Worm (Caenorhabditis elegans) whole organism, late embryonic: ENCODE measurements around the gene C17B7.15.

Experiments
- C08G9.2 ChIP-seq: sonication (generic microtip); optimal IDR thresholded peaks from 2 replicates; lab custom pipeline; 2016; ENCODE audit warnings: mild to moderate bottlenecking, missing genetic modification characterization, moderate library complexity, missing compliant biosample characterization
- C38D4.7 ChIP-seq: fragments of 200-800 bp; sonication (Bioruptor generic); optimal IDR thresholded peaks from 2 replicates; lab custom pipeline; 2018; ENCODE audit warnings: mild to moderate bottlenecking, missing genetic modification characterization, moderate library complexity, missing compliant biosample characterization
- K09A11.1 ChIP-seq: sonication (generic microtip); optimal IDR thresholded peaks from 2 replicates; lab custom pipeline; 2017; ENCODE audit warnings: antibody characterized with exemption, mild to moderate bottlenecking, missing genetic modification characterization, missing compliant biosample characterization; ENCODE audit not compliant: insufficient read depth
- T23F11.4 ChIP-seq: fragments of 200-800 bp; sonication (Bioruptor generic); optimal IDR thresholded peaks from 2 replicates; lab custom pipeline; 2018; ENCODE audit warnings: mild to moderate bottlenecking, missing genetic modification characterization, missing compliant biosample characterization
- ama-1 ChIP-seq: fragments of 150-350 bp; optimal IDR thresholded peaks from 2 replicates; lab custom pipeline; 2014
- ceh-19 ChIP-seq: fragments of 200-800 bp; sonication (Bioruptor generic); optimal IDR thresholded peaks from 2 replicates; lab custom pipeline; 2018; ENCODE audit warnings: mild to moderate bottlenecking, missing genetic modification characterization, missing compliant biosample characterization
- ceh-2 ChIP-seq: sonication (generic microtip); optimal IDR thresholded peaks from 2 replicates; lab custom pipeline; 2016; ENCODE audit warnings: missing genotype, missing genetic modification characterization, missing compliant biosample characterization
- ceh-22 ChIP-seq: sonication (generic microtip); optimal IDR thresholded peaks from 2 replicates; lab custom pipeline; 2017; ENCODE audit warnings: missing biosample characterization, missing genetic modification characterization
- ceh-24 ChIP-seq: sonication (generic microtip); optimal IDR thresholded peaks from 2 replicates; lab custom pipeline; 2016; ENCODE audit warnings: mild to moderate bottlenecking, missing genetic modification characterization, missing compliant biosample characterization
- ceh-31 ChIP-seq: sonication (generic microtip); optimal IDR thresholded peaks from 2 replicates; lab custom pipeline; 2016; ENCODE audit warnings: missing genetic modification characterization, missing compliant biosample characterization
- ceh-34 ChIP-seq: sonication (generic microtip); optimal IDR thresholded peaks from 2 replicates; lab custom pipeline; 2016; ENCODE audit warnings: mild to moderate bottlenecking, missing genetic modification characterization, missing compliant biosample characterization
- ceh-45 ChIP-seq: fragments of 200-800 bp; sonication (Bioruptor generic); IDR thresholded peaks from 2 replicates; pipeline ENCODE4 v1.3.6; 2022; ENCODE audit warnings: missing genetic modification reagents, missing genetic modification characterization, missing compliant biosample characterization
- ceh-6 ChIP-seq: fragments of 200-800 bp; sonication (Bioruptor generic); optimal IDR thresholded peaks from 2 replicates; lab custom pipeline; 2018; ENCODE audit warnings: mild to moderate bottlenecking, missing genetic modification characterization, missing compliant biosample characterization
- che-1 ChIP-seq: sonication (generic microtip); optimal IDR thresholded peaks from 2 replicates; lab custom pipeline; 2016; ENCODE audit warnings: mild to moderate bottlenecking, missing genetic modification characterization, missing compliant biosample characterization
- dve-1 ChIP-seq: sonication (generic microtip); optimal IDR thresholded peaks from 2 replicates; lab custom pipeline; 2017; ENCODE audit warnings: antibody characterized with exemption, mild to moderate bottlenecking, missing genetic modification characterization, missing compliant biosample characterization
- ets-4 ChIP-seq: sonication (generic microtip); optimal IDR thresholded peaks from 2 replicates; lab custom pipeline; 2016; ENCODE audit warnings: missing genetic modification characterization, missing compliant biosample characterization
- fax-1 ChIP-seq: sonication (generic microtip); optimal IDR thresholded peaks from 2 replicates; lab custom pipeline; 2016; ENCODE audit warnings: missing genotype, missing genetic modification characterization, missing compliant biosample characterization
- fkh-10 ChIP-seq: fragments of 150-350 bp; optimal IDR thresholded peaks from 2 replicates; lab custom pipeline; 2014; ENCODE audit warnings: missing biosample characterization, missing genetic modification reagents, missing genetic modification characterization
- gmeb-2 ChIP-seq: sonication (generic microtip); optimal IDR thresholded peaks from 2 replicates; lab custom pipeline; 2016; ENCODE audit warnings: missing genetic modification characterization, inconsistent platforms, missing compliant biosample characterization
- hlh-13 ChIP-seq: fragments of 200-800 bp; sonication (Bioruptor generic); optimal IDR thresholded peaks from 2 replicates; lab custom pipeline; 2018; ENCODE audit warnings: mild to moderate bottlenecking, missing genetic modification characterization, missing compliant biosample characterization
- hlh-6 ChIP-seq: sonication (generic microtip); optimal IDR thresholded peaks from 2 replicates; lab custom pipeline; 2016; ENCODE audit warnings: missing genotype, missing genetic modification characterization, missing compliant biosample characterization
- hlh-8 ChIP-seq: sonication (generic microtip); optimal IDR thresholded peaks from 2 replicates; lab custom pipeline; 2016; ENCODE audit warnings: missing genotype, missing genetic modification characterization, missing compliant biosample characterization
- mec-3 ChIP-seq: sonication (generic microtip); optimal IDR thresholded peaks from 2 replicates; lab custom pipeline; 2016; ENCODE audit warnings: borderline replicate concordance, missing genetic modification characterization, missing compliant biosample characterization
- nhr-11 ChIP-seq: fragments of 150-350 bp; optimal IDR thresholded peaks from 2 replicates; lab custom pipeline; 2014; ENCODE audit warnings: missing biosample characterization, missing genetic modification characterization
- npax-4 ChIP-seq: sonication (generic microtip); optimal IDR thresholded peaks from 2 replicates; lab custom pipeline; 2016; ENCODE audit warnings: missing genetic modification characterization, missing compliant biosample characterization
- pag-3 ChIP-seq: sonication (generic microtip); optimal IDR thresholded peaks from 2 replicates; lab custom pipeline; 2016; ENCODE audit warnings: missing compliant biosample characterization, missing genetic modification characterization, borderline replicate concordance
- pat-9 ChIP-seq: fragments of 200-800 bp; sonication (Bioruptor generic); optimal IDR thresholded peaks from 2 replicates; lab custom pipeline; 2018; ENCODE audit warnings: mild to moderate bottlenecking, missing genetic modification characterization, moderate library complexity, missing compliant biosample characterization
- pax-1 ChIP-seq: fragments of 150-350 bp; optimal IDR thresholded peaks from 2 replicates; lab custom pipeline; 2014; ENCODE audit warnings: missing biosample characterization, missing genetic modification characterization
- pha-2 ChIP-seq: sonication (generic microtip); optimal IDR thresholded peaks from 2 replicates; lab custom pipeline; 2017; ENCODE audit warnings: mild to moderate bottlenecking, missing genetic modification characterization, missing compliant biosample characterization
- pqm-1 ChIP-seq: sonication (generic microtip); optimal IDR thresholded peaks from 2 replicates; lab custom pipeline; 2016; ENCODE audit warnings: missing genetic modification characterization, missing compliant biosample characterization
- pros-1 ChIP-seq: fragments of 150-350 bp; optimal IDR thresholded peaks from 2 replicates; lab custom pipeline; 2014; ENCODE audit warnings: missing biosample characterization, missing genetic modification reagents, missing genetic modification characterization
- rnt-1 ChIP-seq: sonication (generic microtip); optimal IDR thresholded peaks from 2 replicates; lab custom pipeline; 2016; ENCODE audit warnings: missing genetic modification characterization, missing compliant biosample characterization
- sox-2 ChIP-seq: fragments of 200-800 bp; sonication (Bioruptor generic); IDR thresholded peaks from 2 replicates; pipeline ENCODE4 v1.3.6; 2022; ENCODE audit warnings: missing genetic modification reagents, missing genetic modification characterization, missing compliant biosample characterization
- tbx-2 ChIP-seq: sonication (generic microtip); optimal IDR thresholded peaks from 2 replicates; lab custom pipeline; 2016; ENCODE audit warnings: missing genetic modification characterization, missing compliant biosample characterization
- tbx-7 ChIP-seq: sonication (generic microtip); optimal IDR thresholded peaks from 2 replicates; lab custom pipeline; 2016; ENCODE audit warnings: missing genotype, missing genetic modification characterization, missing compliant biosample characterization
- unc-3 ChIP-seq, 2 experiments: fragments of 200-800 bp in 1 of 2; sonication (Bioruptor generic) in 1 of 2; sonication (generic microtip) in 1 of 2; conservative IDR thresholded peaks in 1 of 2; optimal IDR thresholded peaks in 1 of 2; 2 replicates each; pipeline versions ENCODE4 v1.3.6 to Lab custom; 2016 to 2022; ENCODE audit warnings: missing compliant biosample characterization in 2 of 2, missing genetic modification characterization in 2 of 2, missing genetic modification reagents in 1 of 2
- unc-42 ChIP-seq: sonication (generic microtip); optimal IDR thresholded peaks from 2 replicates; lab custom pipeline; 2016; ENCODE audit warnings: missing genotype, missing genetic modification characterization, missing compliant biosample characterization
- unc-55 ChIP-seq: sonication (generic microtip); optimal IDR thresholded peaks from 2 replicates; lab custom pipeline; 2017; ENCODE audit warnings: missing biosample characterization, missing genetic modification reagents, missing genetic modification characterization
- unc-86 ChIP-seq: sonication (generic microtip); optimal IDR thresholded peaks from 2 replicates; lab custom pipeline; 2016; ENCODE audit warnings: missing genetic modification characterization, missing compliant biosample characterization

Gene C17B7.15

ce11 chrV:3357106-3357505, 7.1 kb downstream of the C17B7.15 start, which contains the start of gene scrm-3:
Gene scrm-3, minus strand, starts transcription at chrV:3357206.
- TF ChIP-seq pqm-1 (tag; lab: Kevin White, UChicago): no peak
- no peak for TF ChIP-seq dve-1 (tag; lab: Kevin White, UChicago)
- no peak for TF ChIP-seq ets-4 (tag; lab: Kevin White, UChicago)
- no peak for TF ChIP-seq C38D4.7 (GFP tag; lab: Kevin White, UChicago)
- TF ChIP-seq ceh-6 (GFP tag; lab: Kevin White, UChicago): no peak
- no peak for TF ChIP-seq npax-4 (tag; lab: Kevin White, UChicago)
- no peak for TF ChIP-seq che-1 (tag; lab: Kevin White, UChicago)
- TF ChIP-seq unc-86 (tag; lab: Kevin White, UChicago): no peak
- TF ChIP-seq ceh-45: no peak
- TF ChIP-seq tbx-2 (tag; lab: Kevin White, UChicago): no peak
- no peak for TF ChIP-seq T23F11.4
- TF ChIP-seq pha-2 (tag; lab: Kevin White, UChicago): no peak
- no peak for TF ChIP-seq C08G9.2 (tag; lab: Kevin White, UChicago)
- TF ChIP-seq ceh-2 (tag; lab: Kevin White, UChicago): no peak
- TF ChIP-seq ceh-24 (tag; lab: Kevin White, UChicago): no peak
- no peak for TF ChIP-seq unc-55 (GFP tag; lab: Kevin White, UChicago)
- no peak for TF ChIP-seq ceh-31 (tag; lab: Kevin White, UChicago)
- TF ChIP-seq gmeb-2 (tag; lab: Kevin White, UChicago): no peak
- no peak for TF ChIP-seq fkh-10 (GFP tag; lab: Kevin White, UChicago)
- TF ChIP-seq ceh-34: no peak

ce11 chrV:3358267-3358666, 8.3 kb downstream of the C17B7.15 start, which contains the start of gene C04E12.5:
Gene C04E12.5, plus strand, starts transcription at chrV:3358567.
- no peak for TF ChIP-seq unc-42
- TF ChIP-seq pax-1: no peak
- no peak for TF ChIP-seq rnt-1 (tag; lab: Kevin White, UChicago)
- no peak for TF ChIP-seq K09A11.1 (tag; lab: Kevin White, UChicago)
- no peak for TF ChIP-seq tbx-7
- TF ChIP-seq pros-1 (tag; lab: Kevin White, UChicago): no peak
- TF ChIP-seq ceh-34: no peak
- no peak for TF ChIP-seq unc-55 (GFP tag; lab: Kevin White, UChicago)
- TF ChIP-seq fkh-10 (GFP tag; lab: Kevin White, UChicago): no peak
- TF ChIP-seq hlh-6: no peak
- TF ChIP-seq ceh-31 (tag; lab: Kevin White, UChicago): no peak
- no peak for TF ChIP-seq fax-1

DNA sequence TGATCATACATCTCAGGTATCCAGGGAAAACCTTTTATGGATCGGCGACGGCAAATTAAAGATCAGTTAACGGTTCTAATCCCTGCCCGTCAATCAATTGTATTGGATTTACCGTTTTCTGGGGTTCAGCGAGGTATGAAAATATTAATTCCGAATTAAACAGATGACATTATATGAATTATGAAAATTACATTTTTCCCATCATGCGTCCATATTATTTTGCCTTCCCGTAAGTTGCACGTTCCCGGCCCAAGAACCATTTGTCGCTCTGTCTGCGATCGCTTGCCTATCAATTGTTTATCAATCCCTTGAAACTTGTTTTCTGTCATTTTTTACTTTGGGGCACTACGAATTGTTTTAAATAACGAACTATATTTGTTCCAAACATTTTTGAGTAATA, 11.7 kb downstream of the C17B7.15 start:
- TF ChIP-seq unc-3 (GFP tag; conservative IDR thresholded peaks at IDR 0.05; lab: Robert Waterston, UW) (no peak), unc-3 (tag; optimal IDR thresholded peaks at IDR 0.05; lab: Kevin White, UChicago) (no peak), npax-4 (tag; lab: Kevin White, UChicago) (no peak), rnt-1 (tag; lab: Kevin White, UChicago) (no peak), hlh-8 (tag; lab: Kevin White, UChicago) (no peak), nhr-11 (tag; lab: Kevin White, UChicago) (no peak), mec-3 (tag; lab: Kevin White, UChicago) (no peak), pag-3 (tag; lab: Kevin White, UChicago) (no peak), hlh-13 (GFP tag; lab: Kevin White, UChicago) (no peak), ceh-19 (GFP tag; lab: Kevin White, UChicago) (no peak), pat-9 (tag; lab: Kevin White, UChicago) (no peak), ama-1 (lab: Kevin White, UChicago) (no peak), dve-1 (tag; lab: Kevin White, UChicago) (no peak), ceh-2 (tag; lab: Kevin White, UChicago) (no peak), sox-2 (GFP tag; lab: Robert Waterston, UW) (no peak), gmeb-2 (tag; lab: Kevin White, UChicago) (no peak), ceh-22 (tag; lab: Kevin White, UChicago) (no peak), C38D4.7 (GFP tag; lab: Kevin White, UChicago) (no peak)
